Worm (Caenorhabditis elegans) whole organism, L4/young adult: Measurements from ENCODE around the gene C01G10.10.

Source experiments
- W03F9.2 ChIP-seq: fragments of 150-350 bp; optimal IDR thresholded peaks from 2 replicates; lab custom pipeline; 2014; ENCODE audit warnings: missing biosample characterization, missing genetic modification characterization
- dao-5 ChIP-seq: sonication (generic microtip); optimal IDR thresholded peaks from 2 replicates; lab custom pipeline; 2016; ENCODE audit warnings: missing genotype, missing genetic modification characterization, moderate library complexity, missing compliant biosample characterization
- him-1 ChIP-seq: sonication (generic microtip); optimal IDR thresholded peaks from 2 replicates; lab custom pipeline; 2016; ENCODE audit warnings: missing genotype, missing genetic modification reagents, missing genetic modification characterization, missing compliant biosample characterization

DNA sequence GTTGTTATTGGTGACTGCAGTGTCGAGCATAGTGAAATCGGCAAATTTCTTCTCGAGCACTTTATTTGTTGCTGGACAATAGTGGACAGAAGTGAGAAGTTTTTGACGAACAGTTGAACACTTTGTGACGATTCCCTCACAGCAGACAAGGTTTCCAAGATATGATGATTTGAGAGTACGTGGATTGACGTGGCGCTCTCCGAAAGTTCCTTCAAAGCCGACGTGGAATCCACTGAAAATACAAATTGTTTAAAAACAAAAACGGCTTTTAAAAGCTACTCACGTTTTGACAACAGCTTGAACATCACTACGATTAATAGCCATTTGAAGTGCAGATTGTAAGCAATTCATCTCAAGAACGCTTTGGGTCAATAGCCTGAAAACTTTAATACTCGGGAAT, 23.3 kb downstream of the C01G10.10 start:
- TF ChIP-seq him-1: no peak
- TF ChIP-seq dao-5: no peak
- no peak for TF ChIP-seq W03F9.2 (tag; lab: Kevin White, UChicago)
